Worm (Caenorhabditis elegans) whole organism, L4 larva: Measurements from ENCODE around the gene nkat-1.

Source experiments
- R02D3.7 ChIP-seq: fragments of 150-350 bp; sonication (generic microtip); optimal IDR thresholded peaks from 3 replicates; lab custom pipeline; 2014; ENCODE audit warnings: missing biosample characterization, missing genetic modification characterization
- T20F7.1 ChIP-seq: fragments of 200-800 bp; sonication (Bioruptor generic); optimal IDR thresholded peaks from 2 replicates; lab custom pipeline; 2018; ENCODE audit warnings: mild to moderate bottlenecking, missing genetic modification characterization, missing compliant biosample characterization
- Y5F2A.4 ChIP-seq: fragments of 200-800 bp; sonication (Bioruptor generic); optimal IDR thresholded peaks from 2 replicates; lab custom pipeline; 2018; ENCODE audit warnings: mild to moderate bottlenecking, missing genetic modification characterization, missing compliant biosample characterization
- Y75B8A.6 ChIP-seq: fragments of 200-800 bp; sonication (Bioruptor generic); IDR thresholded peaks from 2 replicates; pipeline ENCODE4 v1.3.6; 2022; ENCODE audit warnings: missing genetic modification reagents, missing genetic modification characterization, missing compliant biosample characterization
- aha-1 ChIP-seq: fragments of 150-350 bp; peaks from one replicate; lab custom pipeline; 2014; ENCODE audit warnings: missing biosample characterization, missing genetic modification characterization
- aly-2 ChIP-seq: sonication (generic microtip); optimal IDR thresholded peaks from 2 replicates; lab custom pipeline; 2018; ENCODE audit warnings: missing biosample characterization, missing genetic modification characterization
- ama-1 ChIP-seq: fragments of 150-350 bp; optimal IDR thresholded peaks from 2 replicates; lab custom pipeline; 2014; ENCODE audit warnings: inconsistent platforms, mixed read lengths
- arid-1 ChIP-seq: fragments of 200-800 bp; sonication (Bioruptor generic); conservative IDR thresholded peaks from 2 replicates; pipeline ENCODE4 v1.3.6; 2022; ENCODE audit warnings: missing genetic modification reagents, missing genetic modification characterization, missing compliant biosample characterization
- attf-4 ChIP-seq: sonication (generic microtip); optimal IDR thresholded peaks from 3 replicates; lab custom pipeline; 2017; ENCODE audit warnings: missing biosample characterization, missing genetic modification characterization
- ceh-28 ChIP-seq: fragments of 150-350 bp; optimal IDR thresholded peaks from 2 replicates; lab custom pipeline; 2014; ENCODE audit warnings: missing biosample characterization, missing genetic modification reagents, missing genetic modification characterization
- ceh-32 ChIP-seq: sonication (generic microtip); optimal IDR thresholded peaks from 2 replicates; lab custom pipeline; 2016; ENCODE audit warnings: mild to moderate bottlenecking, missing genetic modification characterization, missing compliant biosample characterization; ENCODE audit not compliant: poor library complexity
- ceh-62 ChIP-seq: sonication (generic microtip); optimal IDR thresholded peaks from 2 replicates; lab custom pipeline; 2017; ENCODE audit warnings: missing biosample characterization, missing genetic modification characterization
- ceh-82 ChIP-seq: sonication (generic microtip); optimal IDR thresholded peaks from 2 replicates; lab custom pipeline; 2017; ENCODE audit warnings: missing biosample characterization, missing genetic modification characterization
- ces-1 ChIP-seq: fragments of 150-350 bp; sonication (generic microtip); optimal IDR thresholded peaks from 4 replicates; lab custom pipeline; 2014; ENCODE audit warnings: missing biosample characterization, missing genetic modification reagents, missing genetic modification characterization
- ctbp-1 ChIP-seq: fragments of 200-800 bp; sonication (Bioruptor generic); IDR thresholded peaks from 2 replicates; pipeline ENCODE4 v1.3.6; 2022; ENCODE audit warnings: missing genetic modification reagents, missing genetic modification characterization, missing compliant biosample characterization
- daf-12 ChIP-seq: fragments of 150-350 bp; optimal IDR thresholded peaks from 2 replicates; lab custom pipeline; 2014; ENCODE audit warnings: missing biosample characterization, missing genetic modification reagents, missing genetic modification characterization
- daf-19 ChIP-seq: fragments of 200-800 bp; sonication (Bioruptor generic); conservative IDR thresholded peaks from 2 replicates; pipeline ENCODE4 v1.3.6; 2022; ENCODE audit warnings: missing genetic modification characterization, missing compliant biosample characterization
- dmd-6 ChIP-seq: fragments of 200-800 bp; sonication (Bioruptor generic); IDR thresholded peaks from 2 replicates; pipeline ENCODE4 v1.3.6; 2022; ENCODE audit warnings: missing genetic modification reagents, missing genetic modification characterization, missing compliant biosample characterization
- dve-1 ChIP-seq: sonication (generic microtip); optimal IDR thresholded peaks from 2 replicates; lab custom pipeline; 2017; ENCODE audit warnings: antibody characterized with exemption, mild to moderate bottlenecking, missing genetic modification characterization, missing compliant biosample characterization; ENCODE audit not compliant: insufficient read depth
- egl-27 ChIP-seq: sonication (generic microtip); optimal IDR thresholded peaks from 3 replicates; lab custom pipeline; 2017; ENCODE audit warnings: missing biosample characterization, missing genetic modification reagents, missing genetic modification characterization
- egl-43 ChIP-seq: fragments of 200-800 bp; sonication (Bioruptor generic); IDR thresholded peaks from 2 replicates; pipeline ENCODE4 v1.3.6; 2022; ENCODE audit warnings: missing genetic modification reagents, missing genetic modification characterization, missing compliant biosample characterization
- gei-8 ChIP-seq: fragments of 200-800 bp; sonication (Bioruptor generic); optimal IDR thresholded peaks from 2 replicates; lab custom pipeline; 2018; ENCODE audit warnings: mild to moderate bottlenecking, missing genetic modification characterization, missing compliant biosample characterization
- hlh-11 ChIP-seq: fragments of 200-800 bp; sonication (Bioruptor generic); optimal IDR thresholded peaks from 2 replicates; lab custom pipeline; 2018; ENCODE audit warnings: mild to moderate bottlenecking, missing genetic modification characterization, missing compliant biosample characterization
- hlh-30 ChIP-seq: sonication (generic microtip); optimal IDR thresholded peaks from 2 replicates; lab custom pipeline; 2017; ENCODE audit warnings: antibody characterized with exemption, mild to moderate bottlenecking, missing genetic modification characterization, missing compliant biosample characterization; ENCODE audit not compliant: insufficient read depth
- lim-7 ChIP-seq: fragments of 200-800 bp; sonication (Bioruptor generic); IDR thresholded peaks from 2 replicates; pipeline ENCODE4 v1.3.6; 2022; ENCODE audit warnings: missing genetic modification characterization, missing compliant biosample characterization
- lin-1 ChIP-seq: fragments of 200-800 bp; sonication (Bioruptor generic); IDR thresholded peaks from 2 replicates; pipeline ENCODE4 v1.3.6; 2022; ENCODE audit warnings: missing genetic modification reagents, missing genetic modification characterization, missing compliant biosample characterization
- lin-15B ChIP-seq: fragments of 150-350 bp; sonication (generic microtip); optimal IDR thresholded peaks from 3 replicates; lab custom pipeline; 2014; ENCODE audit warnings: missing biosample characterization, missing genetic modification characterization
- madf-5 ChIP-seq, 2 experiments: fragments of 200-800 bp; sonication (Bioruptor generic); IDR thresholded peaks; 2 replicates each; pipeline ENCODE4 v1.3.6; 2022; ENCODE audit warnings: missing compliant biosample characterization in 2 of 2, missing genetic modification characterization in 2 of 2
- mdl-1 ChIP-seq, 2 experiments: fragments of 150-350 bp in 1 of 2; sonication (generic microtip) in 1 of 2; optimal IDR thresholded peaks; 2 replicates each; lab custom pipeline; 2014 to 2017; ENCODE audit warnings: missing biosample characterization in 2 of 2, missing genetic modification characterization in 2 of 2
- mep-1 ChIP-seq: fragments of 150-350 bp; sonication (generic microtip); optimal IDR thresholded peaks from 3 replicates; lab custom pipeline; 2014; ENCODE audit warnings: missing biosample characterization, missing genetic modification characterization
- mes-2 ChIP-seq: sonication (generic microtip); optimal IDR thresholded peaks from 2 replicates; lab custom pipeline; 2016; ENCODE audit warnings: missing genotype, mild to moderate bottlenecking, missing genetic modification characterization, missing compliant biosample characterization; ENCODE audit not compliant: poor library complexity, severe bottlenecking
- mxl-2 ChIP-seq: fragments of 200-800 bp; sonication (Bioruptor generic); conservative IDR thresholded peaks from 2 replicates; pipeline ENCODE4 v1.3.6; 2022; ENCODE audit warnings: missing genetic modification reagents, missing genetic modification characterization, missing compliant biosample characterization
- nhr-10 ChIP-seq: fragments of 150-350 bp; optimal IDR thresholded peaks from 2 replicates; lab custom pipeline; 2014; ENCODE audit warnings: missing biosample characterization, missing genetic modification characterization
- nhr-102 ChIP-seq: sonication (generic microtip); optimal IDR thresholded peaks from 2 replicates; lab custom pipeline; 2016; ENCODE audit warnings: mild to moderate bottlenecking, missing genetic modification characterization, moderate library complexity, missing compliant biosample characterization
- nhr-11 ChIP-seq: fragments of 150-350 bp; optimal IDR thresholded peaks from 2 replicates; lab custom pipeline; 2014; ENCODE audit warnings: missing biosample characterization, missing genetic modification characterization
- nhr-25 ChIP-seq: sonication (generic microtip); optimal IDR thresholded peaks from 2 replicates; lab custom pipeline; 2017; ENCODE audit warnings: missing genetic modification characterization, mild to moderate bottlenecking, missing compliant biosample characterization, antibody characterized with exemption, moderate library complexity, borderline replicate concordance; ENCODE audit not compliant: insufficient read depth
- nhr-42 ChIP-seq: fragments of 200-800 bp; sonication (Bioruptor generic); IDR thresholded peaks from 2 replicates; pipeline ENCODE4 v1.3.6; 2022; ENCODE audit warnings: missing genetic modification characterization, missing compliant biosample characterization
- nhr-77 ChIP-seq: fragments of 150-350 bp; optimal IDR thresholded peaks from 2 replicates; lab custom pipeline; 2014; ENCODE audit warnings: missing biosample characterization, missing genetic modification characterization
- skn-1 ChIP-seq: fragments of 150-350 bp; optimal IDR thresholded peaks from 2 replicates; lab custom pipeline; 2014; ENCODE audit warnings: missing biosample characterization, missing genetic modification characterization
- spr-1 ChIP-seq: sonication (generic microtip); optimal IDR thresholded peaks from 2 replicates; lab custom pipeline; 2016; ENCODE audit warnings: mild to moderate bottlenecking, missing genetic modification characterization, missing compliant biosample characterization
- unc-130 ChIP-seq: sonication (generic microtip); optimal IDR thresholded peaks from 2 replicates; lab custom pipeline; 2016; ENCODE audit warnings: missing genetic modification reagents, missing genetic modification characterization, missing compliant biosample characterization
- unc-62 ChIP-seq, 3 experiments: fragments of 150-350 bp in 1 of 3; sonication (generic microtip); optimal IDR thresholded peaks in 2 of 3; peaks in 1 of 3; 1 replicate in 1 of 3; 2 replicates in 2 of 3; lab custom pipeline; 2014 to 2017; ENCODE audit warnings: missing biosample characterization in 3 of 3, missing genetic modification characterization in 3 of 3, missing genetic modification reagents in 3 of 3, missing genotype in 1 of 3
- vab-7 ChIP-seq: fragments of 200-800 bp; sonication (Bioruptor generic); IDR thresholded peaks from 2 replicates; pipeline ENCODE4 v1.3.6; 2022; ENCODE audit warnings: missing genetic modification reagents, missing genetic modification characterization, missing compliant biosample characterization
- ztf-11 ChIP-seq: fragments of 150-350 bp; optimal IDR thresholded peaks from 2 replicates; lab custom pipeline; 2014; ENCODE audit warnings: missing biosample characterization, missing genetic modification characterization
- ztf-7 ChIP-seq: fragments of 150-350 bp; optimal IDR thresholded peaks from 2 replicates; lab custom pipeline; 2014; ENCODE audit warnings: missing biosample characterization, missing genetic modification characterization

Gene nkat-1

DNA sequence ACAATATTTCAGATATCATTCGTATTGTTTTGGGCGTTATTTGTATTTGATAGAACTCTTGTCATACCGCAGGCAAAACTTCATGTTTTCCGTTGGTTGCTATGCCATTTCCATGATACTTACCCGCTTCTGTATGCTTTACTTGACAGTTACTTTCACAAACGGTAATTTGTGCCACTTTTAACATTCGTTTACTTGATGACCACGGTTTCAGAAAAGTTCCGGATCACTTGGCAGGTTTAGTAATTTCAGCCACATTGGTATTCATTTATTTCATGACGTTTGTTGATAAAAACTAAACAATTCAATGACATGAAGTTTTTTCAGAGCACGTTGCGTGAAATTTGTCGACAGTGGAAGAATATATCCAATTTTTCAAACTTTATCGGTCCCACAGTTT is 39.5 kb upstream of the nkat-1 start:
- TF ChIP-seq aha-1 (tag; lab: Kevin White, UChicago) (peak; percentile 93), ztf-7 (tag; lab: Kevin White, UChicago) (no peak)

- TF ChIP-seq nhr-11 (no peak), lim-7 (no peak), mes-2 (tag; lab: Kevin White, UChicago) (no peak), dmd-6 (GFP tag; lab: Robert Waterston, UW) (no peak), mdl-1 (tag; optimal IDR thresholded peaks at IDR 0.05; lab: Kevin White, UChicago) (no peak), mxl-2 (GFP tag; lab: Robert Waterston, UW) (no peak), skn-1 (tag; lab: Kevin White, UChicago) (no peak), gei-8 (GFP tag; lab: Kevin White, UChicago) (no peak), ceh-82 (tag; lab: Kevin White, UChicago) (no peak), aly-2 (tag; lab: Kevin White, UChicago) (no peak), R02D3.7 (tag; lab: Kevin White, UChicago) (no peak), ctbp-1 (no peak), T20F7.1 (GFP tag; lab: Kevin White, UChicago) (no peak), nhr-102 (tag; lab: Kevin White, UChicago) (no peak), ceh-32 (tag; lab: Kevin White, UChicago) (no peak), dve-1 (tag; lab: Kevin White, UChicago) (no peak)
- TF ChIP-seq, all 104 proteins: peak for 0
Measured at ce11 chrX:14178688-14179087, 38.7 kb upstream of the nkat-1 start, which contains the start of gene C37E2.10. TSS of gene C37E2.10 (plus strand) at chrX:14178988.

DNA sequence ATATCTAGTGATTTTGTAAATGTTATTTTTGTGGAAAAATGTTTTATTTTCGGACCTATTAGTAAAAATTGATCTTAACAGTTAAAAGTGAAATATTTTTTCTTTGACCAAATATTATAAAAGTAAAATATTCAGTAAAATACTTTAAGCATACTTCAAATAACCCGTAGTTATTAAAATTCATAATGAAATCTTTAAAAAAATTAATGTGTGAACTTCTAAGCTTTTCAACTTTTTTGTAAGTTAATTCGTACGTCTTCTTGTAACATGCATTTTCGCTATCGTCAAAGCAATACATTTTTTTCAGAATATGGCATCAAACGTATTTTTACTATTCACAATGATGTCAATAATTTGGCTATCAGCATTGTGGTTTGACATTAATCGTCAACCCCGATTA is 35.8 kb upstream of the nkat-1 start, which contains the start of gene C37E2.2:
TSS of gene C37E2.2 (plus strand) at position 301 of the 400 bp plus-strand sequence.
- TF ChIP-seq egl-43 (GFP tag; lab: Robert Waterston, UW) (no peak), unc-62 (GFP tag; optimal IDR thresholded peaks at IDR 0.05 in 1 of 2; lab: Kevin White, UChicago) (peak in 1 of 2 experiments; percentile 41), unc-62 (tag; optimal IDR thresholded peaks at IDR 0.05; lab: Kevin White, UChicago) (no peak)

DNA sequence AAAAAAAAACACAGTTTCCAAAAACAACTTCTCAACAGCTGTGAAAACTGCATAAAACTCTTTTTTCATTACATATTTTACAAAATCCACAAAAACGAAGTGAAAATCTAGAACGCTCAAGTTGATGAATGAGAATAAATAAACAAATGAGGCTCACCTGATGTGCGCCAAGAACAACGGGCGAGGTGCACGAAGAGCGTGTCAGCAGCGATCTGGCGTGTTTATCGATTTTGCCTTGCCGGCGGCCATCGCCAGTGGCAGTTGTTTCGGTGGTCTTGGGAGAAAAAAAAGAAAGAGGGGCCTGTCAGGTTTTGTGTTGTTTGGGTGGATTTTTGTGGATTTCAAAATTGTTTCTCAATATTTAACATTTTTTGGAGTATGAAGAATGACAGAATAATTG is 33.9 kb upstream of the nkat-1 start, which contains the start of gene idhb-1:
TSS of gene idhb-1 (minus strand) at position 214 of the 400 bp plus-strand sequence.
- TF ChIP-seq ceh-62 = no peak
- TF ChIP-seq hlh-11 (tag; lab: Kevin White, UChicago) = peak; percentile 84
- TF ChIP-seq spr-1 (tag; lab: Kevin White, UChicago) = no peak
- TF ChIP-seq egl-27 (tag; lab: Kevin White, UChicago) = no peak
- no peak for TF ChIP-seq arid-1 (GFP tag; lab: Robert Waterston, UW)
- TF ChIP-seq nhr-102 (tag; lab: Kevin White, UChicago) = peak; percentile 6
- no peak for TF ChIP-seq ama-1 (lab: Kevin White, UChicago)
- peak; percentile 54 for TF ChIP-seq nhr-25
- TF ChIP-seq lin-1 (GFP tag; lab: Robert Waterston, UW) = no peak
- TF ChIP-seq ctbp-1 = peak; percentile 53; the same call in 1 of the 2 replicates
- TF ChIP-seq ceh-28 (tag; lab: Kevin White, UChicago) = peak; percentile 51
- no peak for TF ChIP-seq nhr-77
- TF ChIP-seq ztf-11 (tag; lab: Kevin White, UChicago) = no peak
- no peak for TF ChIP-seq nhr-42 (GFP tag; lab: Robert Waterston, UW)
- no peak for TF ChIP-seq ceh-82 (tag; lab: Kevin White, UChicago)
- no peak for TF ChIP-seq ces-1
- no peak for TF ChIP-seq skn-1 (tag; lab: Kevin White, UChicago)
- TF ChIP-seq unc-130 (GFP tag; lab: Kevin White, UChicago) = no peak
- TF ChIP-seq madf-5 (GFP tag; IDR thresholded peaks at IDR 0.05; lab: Robert Waterston, UW) = no peak
- no peak for TF ChIP-seq Y5F2A.4 (GFP tag; lab: Kevin White, UChicago)
- no peak for TF ChIP-seq nhr-10 (tag; lab: Kevin White, UChicago)
- TF ChIP-seq Y75B8A.6 (GFP tag; lab: Robert Waterston, UW) = no peak
- peak; percentile 62 for TF ChIP-seq nhr-11
- no peak for TF ChIP-seq attf-4 (tag; lab: Kevin White, UChicago)
- no peak for TF ChIP-seq daf-12 (tag; lab: Kevin White, UChicago)
- TF ChIP-seq lin-15B = no peak
- TF ChIP-seq ceh-32 (tag; lab: Kevin White, UChicago) = no peak
- TF ChIP-seq daf-19 (GFP tag; lab: Robert Waterston, UW) = no peak
- peak; percentile 73 for TF ChIP-seq hlh-30
- TF ChIP-seq mdl-1 (tag; optimal IDR thresholded peaks at IDR 0.05; lab: Kevin White, UChicago) = peak in 1 of 2 experiments; percentile 61
- peak; percentile 90 for TF ChIP-seq mep-1
- no peak for TF ChIP-seq vab-7 (GFP tag; lab: Robert Waterston, UW)
